Fruit fly (Drosophila melanogaster) whole organism, embryonic: ENCODE results near the gene MESK4.

ENCODE experiments used
- Awh ChIP-seq: fragments of 200-800 bp; sonication (Bioruptor generic); IDR thresholded peaks from 2 replicates; pipeline ENCODE4, ENCODE4 v1.3.6; 2022; ENCODE audit warnings: missing biosample characterization, missing genetic modification characterization
- Bgb ChIP-seq: fragments of 200-800 bp; sonication (Bioruptor generic); IDR thresholded peaks from 2 replicates; pipeline ENCODE4 v1.3.6; 2022; ENCODE audit warnings: missing biosample characterization, missing genetic modification characterization; ENCODE audit not compliant: partially characterized antibody
- CG12391 ChIP-seq: fragments of 200-800 bp; sonication (Bioruptor generic); optimal IDR thresholded peaks from 3 replicates; lab custom pipeline; 2018; ENCODE audit warnings: missing biosample characterization, mild to moderate bottlenecking, missing genetic modification characterization, moderate library complexity
- CG16813 ChIP-seq: fragments of 200-800 bp; sonication (Bioruptor generic); IDR thresholded peaks from 3 replicates; pipeline ENCODE4 v1.3.6; 2022; ENCODE audit warnings: missing biosample characterization, missing genetic modification characterization; ENCODE audit not compliant: partially characterized antibody
- CG17829 ChIP-seq: fragments of 200-800 bp; optimal IDR thresholded peaks from 2 replicates; lab custom pipeline; 2019; ENCODE audit warnings: missing biosample characterization, mild to moderate bottlenecking, missing genetic modification characterization, moderate library complexity
- CG17912 ChIP-seq: fragments of 200-800 bp; sonication (Bioruptor generic); optimal IDR thresholded peaks from 2 replicates; lab custom pipeline; 2018; ENCODE audit warnings: missing biosample characterization, mild to moderate bottlenecking, missing genetic modification characterization
- CG1792 ChIP-seq: fragments of 200-800 bp; sonication (Bioruptor generic); optimal IDR thresholded peaks from 2 replicates; lab custom pipeline; 2016; ENCODE audit warnings: missing biosample characterization, missing genetic modification characterization
- CG18476 ChIP-seq: fragments of 200-800 bp; sonication (Bioruptor generic); optimal IDR thresholded peaks from 2 replicates; lab custom pipeline; 2016; ENCODE audit warnings: missing biosample characterization, mild to moderate bottlenecking, missing genetic modification characterization
- CG2875 ChIP-seq: fragments of 200-800 bp; sonication (Bioruptor generic); optimal IDR thresholded peaks from 2 replicates; lab custom pipeline; 2017; ENCODE audit warnings: missing biosample characterization, mild to moderate bottlenecking, missing genetic modification characterization, missing genetic modification reagents
- CG2889 ChIP-seq: fragments of 200-800 bp; sonication (Bioruptor generic); IDR thresholded peaks from 3 replicates; pipeline ENCODE4 v1.3.6; 2022; ENCODE audit warnings: missing biosample characterization, missing genetic modification characterization
- CG32532 ChIP-seq: fragments of 200-800 bp; sonication (Bioruptor generic); IDR thresholded peaks from 2 replicates; pipeline ENCODE4 v1.3.6; 2022; ENCODE audit warnings: missing biosample characterization, missing genetic modification characterization
- CG3281 ChIP-seq: fragments of 200-800 bp; sonication (Bioruptor generic); optimal IDR thresholded peaks from 3 replicates; lab custom pipeline; 2017; ENCODE audit warnings: missing biosample characterization, mild to moderate bottlenecking, missing genetic modification characterization
- CG3407 ChIP-seq: fragments of 200-800 bp; sonication (Bioruptor generic); optimal IDR thresholded peaks from 2 replicates; lab custom pipeline; 2018; ENCODE audit warnings: missing biosample characterization, mild to moderate bottlenecking, missing genetic modification characterization
- CG34376 ChIP-seq: fragments of 200-800 bp; sonication (Bioruptor generic); optimal IDR thresholded peaks from 2 replicates; lab custom pipeline; 2018; ENCODE audit warnings: missing biosample characterization, mild to moderate bottlenecking, missing genetic modification characterization
- CG34422 ChIP-seq: fragments of 200-800 bp; sonication (Bioruptor generic); IDR thresholded peaks from 3 replicates; pipeline ENCODE4 v1.3.6; 2022; ENCODE audit warnings: missing biosample characterization, missing genetic modification characterization
- CG6175 ChIP-seq: fragments of 200-800 bp; sonication (Bioruptor generic); IDR thresholded peaks from 3 replicates; pipeline ENCODE4 v1.3.6; 2022; ENCODE audit warnings: missing biosample characterization, missing genetic modification characterization
- CG6272 ChIP-seq: fragments of 200-800 bp; sonication (Bioruptor generic); IDR thresholded peaks from 2 replicates; pipeline ENCODE4 v1.3.6; 2022; ENCODE audit warnings: missing biosample characterization, missing genetic modification characterization
- CG7928 ChIP-seq: fragments of 200-800 bp; sonication (Bioruptor generic); optimal IDR thresholded peaks from 2 replicates; lab custom pipeline; 2017; ENCODE audit warnings: missing biosample characterization, mild to moderate bottlenecking, missing genetic modification characterization
- CG8388 ChIP-seq: fragments of 200-800 bp; sonication (Bioruptor generic); optimal IDR thresholded peaks from 2 replicates; lab custom pipeline; 2019; ENCODE audit warnings: missing biosample characterization, mild to moderate bottlenecking, missing genetic modification characterization, moderate library complexity
- CG8765 ChIP-seq: fragments of 200-800 bp; sonication (Bioruptor generic); IDR thresholded peaks from 2 replicates; pipeline ENCODE4 v1.3.6; 2022; ENCODE audit warnings: missing biosample characterization, missing genetic modification characterization
- CoRest ChIP-seq: fragments of 200-800 bp; sonication (Bioruptor generic); optimal IDR thresholded peaks from 3 replicates; lab custom pipeline; 2018; ENCODE audit warnings: missing biosample characterization, mild to moderate bottlenecking, missing genetic modification characterization, moderate library complexity
- Dip2 ChIP-seq: fragments of 200-800 bp; sonication (Bioruptor generic); IDR thresholded peaks from 2 replicates; pipeline ENCODE4 v1.3.6; 2022; ENCODE audit warnings: missing biosample characterization, missing genetic modification characterization
- GATAe ChIP-seq: fragments of 200-800 bp; sonication (Bioruptor generic); conservative IDR thresholded peaks from 2 replicates; pipeline ENCODE4 v1.3.6; 2022; ENCODE audit warnings: missing biosample characterization, missing genetic modification characterization
- HLH54F ChIP-seq: fragments of 200-800 bp; sonication (Bioruptor generic); optimal IDR thresholded peaks from 3 replicates; lab custom pipeline; 2016; ENCODE audit warnings: missing biosample characterization, missing genetic modification characterization
- NK7.1 ChIP-seq: fragments of 200-800 bp; sonication (Bioruptor generic); optimal IDR thresholded peaks from 3 replicates; lab custom pipeline; 2016; ENCODE audit warnings: missing biosample characterization, missing genetic modification characterization
- Nf-YC ChIP-seq: fragments of 200-800 bp; optimal IDR thresholded peaks from 3 replicates; lab custom pipeline; 2019; ENCODE audit warnings: missing biosample characterization, mild to moderate bottlenecking, missing genetic modification characterization, moderate library complexity
- Spps ChIP-seq: fragments of 200-800 bp; sonication (Bioruptor generic); optimal IDR thresholded peaks from 2 replicates; lab custom pipeline; 2018; ENCODE audit warnings: missing biosample characterization, mild to moderate bottlenecking, missing genetic modification characterization
- Trl ChIP-seq, 3 experiments: fragments of >200 bp in 2 of 3; fragments of 200-800 bp in 1 of 3; sonication (Bioruptor generic) in 1 of 3; optimal IDR thresholded peaks; 2 replicates in 1 of 3; 3 replicates in 2 of 3; lab custom pipeline; 2016 to 2017; ENCODE audit warnings: missing biosample characterization in 1 of 3, missing genetic modification characterization in 1 of 3
- bab2 ChIP-seq: fragments of 200-800 bp; sonication (Bioruptor generic); optimal IDR thresholded peaks from 2 replicates; lab custom pipeline; 2016; ENCODE audit warnings: missing biosample characterization, missing genetic modification characterization
- caup ChIP-seq: fragments of 200-800 bp; sonication (Bioruptor generic); optimal IDR thresholded peaks from 3 replicates; lab custom pipeline; 2017; ENCODE audit warnings: missing biosample characterization, mild to moderate bottlenecking, missing genetic modification characterization, moderate library complexity; ENCODE audit not compliant: severe bottlenecking
- cg ChIP-seq: fragments of 200-800 bp; sonication (Bioruptor generic); optimal IDR thresholded peaks from 3 replicates; lab custom pipeline; 2019; ENCODE audit warnings: missing biosample characterization, mild to moderate bottlenecking, missing genetic modification characterization, moderate library complexity
- chinmo ChIP-seq: fragments of 200-800 bp; sonication (Bioruptor generic); IDR thresholded peaks from 4 replicates; pipeline ENCODE4 v1.3.6; 2022; ENCODE audit warnings: missing biosample characterization, missing genetic modification characterization; ENCODE audit not compliant: partially characterized antibody
- crol ChIP-seq: fragments of 200-800 bp; sonication (Bioruptor generic); IDR thresholded peaks from 2 replicates; pipeline ENCODE4 v1.3.6; 2022; ENCODE audit warnings: missing biosample characterization, missing genetic modification characterization
- cwo ChIP-seq: fragments of 200-800 bp; sonication (Bioruptor generic); optimal IDR thresholded peaks from 3 replicates; lab custom pipeline; 2017; ENCODE audit warnings: missing biosample characterization, missing genetic modification characterization, mild to moderate bottlenecking, moderate library complexity, missing genetic modification reagents
- fd96Cb ChIP-seq: fragments of 200-800 bp; sonication (Bioruptor generic); optimal IDR thresholded peaks from 2 replicates; lab custom pipeline; 2018; ENCODE audit warnings: missing biosample characterization, mild to moderate bottlenecking, missing genetic modification characterization, moderate library complexity
- ftz-f1 ChIP-seq: fragments of 200-800 bp; sonication (Bioruptor generic); optimal IDR thresholded peaks from 2 replicates; lab custom pipeline; 2016; ENCODE audit warnings: missing biosample characterization, missing genetic modification characterization
- hkb ChIP-seq, 2 experiments: fragments of 200-800 bp in 1 of 2; fragments of >200 bp in 1 of 2; sonication (Bioruptor generic) in 1 of 2; IDR thresholded peaks in 1 of 2; optimal IDR thresholded peaks in 1 of 2; 2 replicates each; pipeline versions ENCODE4 v1.3.6 to Lab custom; 2017 to 2022; ENCODE audit warnings: missing biosample characterization in 1 of 2, missing genetic modification characterization in 1 of 2
- inv ChIP-seq: fragments of 200-800 bp; sonication (Bioruptor generic); IDR thresholded peaks from 2 replicates; pipeline ENCODE4 v1.3.6; 2022; ENCODE audit warnings: missing biosample characterization, missing genetic modification characterization; ENCODE audit not compliant: partially characterized antibody
- mld ChIP-seq: fragments of 200-800 bp; sonication (Bioruptor generic); IDR thresholded peaks from 3 replicates; pipeline ENCODE4 v1.3.6; 2022; ENCODE audit warnings: missing biosample characterization, missing genetic modification characterization; ENCODE audit not compliant: partially characterized antibody
- otp ChIP-seq: fragments of 200-800 bp; sonication (Bioruptor generic); IDR thresholded peaks from 3 replicates; pipeline ENCODE4, ENCODE4 v1.3.6; 2022; ENCODE audit warnings: missing biosample characterization, missing genetic modification characterization
- pan ChIP-seq, 4 experiments: fragments of >200 bp in 3 of 4; fragments of 200-800 bp in 1 of 4; sonication (Bioruptor generic) in 1 of 4; optimal IDR thresholded peaks in 3 of 4; IDR thresholded peaks in 1 of 4; 2 replicates each; pipeline versions ENCODE4 v1.3.6 to Lab custom; 2017 to 2022; ENCODE audit warnings: missing biosample characterization in 2 of 4, missing genetic modification characterization in 2 of 4, mixed read lengths in 1 of 4
- sisA ChIP-seq: fragments of 200-800 bp; sonication (Bioruptor generic); IDR thresholded peaks from 2 replicates; pipeline ENCODE4 v1.3.6; 2022; ENCODE audit warnings: missing biosample characterization, missing genetic modification characterization
- slbo ChIP-seq: fragments of 200-800 bp; sonication (Bioruptor generic); IDR thresholded peaks from 2 replicates; pipeline ENCODE4 v1.3.6; 2022; ENCODE audit warnings: missing biosample characterization, missing genetic modification characterization
- sob ChIP-seq: fragments of 200-800 bp; sonication (Bioruptor generic); IDR thresholded peaks from 2 replicates; pipeline ENCODE4 v1.3.6; 2022; ENCODE audit warnings: missing biosample characterization, missing genetic modification characterization
- tio ChIP-seq: fragments of 200-800 bp; sonication (Bioruptor generic); optimal IDR thresholded peaks from 2 replicates; lab custom pipeline; 2017; ENCODE audit warnings: missing biosample characterization, missing genetic modification characterization, inconsistent platforms
- vfl ChIP-seq: fragments of 200-800 bp; sonication (Bioruptor generic); optimal IDR thresholded peaks from 2 replicates; lab custom pipeline; 2016; ENCODE audit warnings: missing biosample characterization, missing genetic modification characterization
- yki ChIP-seq: fragments of >200 bp; optimal IDR thresholded peaks from 3 replicates; lab custom pipeline; 2018

Gene MESK4

dm6 chr3R:16987220-16987923 lies 1.2 kb upstream of the MESK4 start, which contains the start of gene CG18622 (continued):
- TF ChIP-seq CG17912 (GFP tag; lab: Kevin White, UChicago): no peak
- no peak for TF ChIP-seq Dip2 (GFP tag; lab: Robert Waterston, UW)
- no peak for TF ChIP-seq tio (GFP tag; lab: Kevin White, UChicago)
- TF ChIP-seq slbo (GFP tag; lab: Robert Waterston, UW): 0 out of 2 replicates have a peak, but pooled peaks have one; percentile 2
- no peak for TF ChIP-seq mld (GFP tag; lab: Robert Waterston, UW)
- TF ChIP-seq inv: no peak
- TF ChIP-seq CG32532 (GFP tag; lab: Robert Waterston, UW): peak; percentile 29
- TF ChIP-seq sob (GFP tag; lab: Robert Waterston, UW): peak; percentile 37; the same call in 1 of the 2 replicates
- peak; percentile 34; the same call in 1 of the 3 replicates for TF ChIP-seq CG34422
- 0 out of 2 replicates have a peak, but pooled peaks have one; percentile 43 for TF ChIP-seq Awh (GFP tag; lab: Robert Waterston, UW)
- no peak for TF ChIP-seq NK7.1 (GFP tag; lab: Kevin White, UChicago)
- no peak for TF ChIP-seq yki (lab: Kevin White, UChicago)
- TF ChIP-seq CoRest (tag; lab: Kevin White, UChicago): peak; percentile 8
- TF ChIP-seq chinmo: no peak; the same call in 2 of the 4 replicates
- peak; percentile 67 for TF ChIP-seq CG34376
- TF ChIP-seq CG6175 (GFP tag; lab: Robert Waterston, UW): no peak
- TF ChIP-seq crol (GFP tag; lab: Robert Waterston, UW): peak; percentile 62
- peak; percentile 74; the same call in 1 of the 2 replicates for TF ChIP-seq Bgb
- TF ChIP-seq sisA (GFP tag; lab: Robert Waterston, UW): no peak
- peak; percentile 86 for TF ChIP-seq ftz-f1
- no peak for TF ChIP-seq vfl (GFP tag; lab: Kevin White, UChicago)
- no peak for TF ChIP-seq CG2875
- no peak for TF ChIP-seq otp
- peak; percentile 56 to 74 for TF ChIP-seq Trl (optimal IDR thresholded peaks at IDR 0.05; lab: Kevin White, UChicago)
- no peak for TF ChIP-seq Trl (GFP tag; optimal IDR thresholded peaks at IDR 0.05; lab: Kevin White, UChicago)
- TF ChIP-seq CG8765 (GFP tag; lab: Robert Waterston, UW): no peak
- no peak for TF ChIP-seq CG18476 (GFP tag; lab: Kevin White, UChicago)
- peak; percentile 33 for TF ChIP-seq caup
- TF ChIP-seq CG3407 (GFP tag; lab: Kevin White, UChicago): peak; percentile 4
- no peak for TF ChIP-seq pan (optimal IDR thresholded peaks at IDR 0.05; lab: Kevin White, UChicago)
- TF ChIP-seq pan (GFP tag; optimal IDR thresholded peaks at IDR 0.05 in 1 of 2, IDR thresholded peaks at IDR 0.05 in 1 of 2): no peak
- TF ChIP-seq CG8388: no peak
- TF ChIP-seq GATAe (GFP tag; lab: Robert Waterston, UW): no peak
- no peak for TF ChIP-seq CG1792
- no peak for TF ChIP-seq bab2 (GFP tag; lab: Kevin White, UChicago)
- TF ChIP-seq HLH54F (GFP tag; lab: Kevin White, UChicago): no peak
- peak; percentile 6 for TF ChIP-seq fd96Cb
- TF ChIP-seq CG7928 (GFP tag; lab: Kevin White, UChicago): no peak
- TF ChIP-seq hkb (optimal IDR thresholded peaks at IDR 0.05; lab: Kevin White, UChicago): no peak
- no peak; the same call in 1 of the 2 replicates for TF ChIP-seq hkb (GFP tag; IDR thresholded peaks at IDR 0.05; lab: Robert Waterston, UW)
- no peak for TF ChIP-seq CG6272 (GFP tag; lab: Robert Waterston, UW)
- no peak for TF ChIP-seq CG3281 (GFP tag; lab: Kevin White, UChicago)
- no peak for TF ChIP-seq cwo (GFP tag; lab: Kevin White, UChicago)
- TF ChIP-seq Nf-YC (tag; lab: Kevin White, UChicago): no peak
- no peak for TF ChIP-seq CG12391 (tag; lab: Kevin White, UChicago)
- TF ChIP-seq cg (GFP tag; lab: Kevin White, UChicago): peak; percentile 7
- TF ChIP-seq CG2889 (GFP tag; lab: Robert Waterston, UW): no peak
- no peak for TF ChIP-seq CG17829 (tag; lab: Kevin White, UChicago)
- TF ChIP-seq CG16813 (GFP tag; lab: Robert Waterston, UW): 0 out of 3 replicates have a peak, but pooled peaks have one; percentile 18
- TF ChIP-seq Spps (tag; lab: Kevin White, UChicago): no peak
